Worm (Caenorhabditis elegans) whole organism, late embryonic: ENCODE measurements around the gene C29E4.15.
A peak's percentile ranks its signal among the peaks of the same experiment; 100 is the strongest.

Experiments
- C08G9.2 ChIP-seq: sonication (generic microtip); optimal IDR thresholded peaks from 2 replicates; lab custom pipeline; 2016; ENCODE audit warnings: mild to moderate bottlenecking, missing genetic modification characterization, moderate library complexity, missing compliant biosample characterization
- F13H6.1 ChIP-seq: sonication (generic microtip); optimal IDR thresholded peaks from 2 replicates; lab custom pipeline; 2016; ENCODE audit warnings: missing genetic modification characterization, missing compliant biosample characterization
- ahr-1 ChIP-seq: sonication (generic microtip); optimal IDR thresholded peaks from 2 replicates; lab custom pipeline; 2016; ENCODE audit warnings: missing genetic modification characterization, missing compliant biosample characterization
- ama-1 ChIP-seq: fragments of 150-350 bp; optimal IDR thresholded peaks from 2 replicates; lab custom pipeline; 2014
- ceh-19 ChIP-seq: fragments of 200-800 bp; sonication (Bioruptor generic); optimal IDR thresholded peaks from 2 replicates; lab custom pipeline; 2018; ENCODE audit warnings: mild to moderate bottlenecking, missing genetic modification characterization, missing compliant biosample characterization
- ceh-2 ChIP-seq: sonication (generic microtip); optimal IDR thresholded peaks from 2 replicates; lab custom pipeline; 2016; ENCODE audit warnings: missing genotype, missing genetic modification characterization, missing compliant biosample characterization
- ceh-24 ChIP-seq: sonication (generic microtip); optimal IDR thresholded peaks from 2 replicates; lab custom pipeline; 2016; ENCODE audit warnings: mild to moderate bottlenecking, missing genetic modification characterization, missing compliant biosample characterization
- ceh-30 ChIP-seq: fragments of 150-350 bp; optimal IDR thresholded peaks from 2 replicates; lab custom pipeline; 2014; ENCODE audit warnings: missing biosample characterization, missing genetic modification characterization
- ceh-34 ChIP-seq: sonication (generic microtip); optimal IDR thresholded peaks from 2 replicates; lab custom pipeline; 2016; ENCODE audit warnings: mild to moderate bottlenecking, missing genetic modification characterization, missing compliant biosample characterization
- ceh-9 ChIP-seq: sonication (generic microtip); optimal IDR thresholded peaks from 2 replicates; lab custom pipeline; 2016; ENCODE audit warnings: mild to moderate bottlenecking, missing genetic modification characterization, inconsistent platforms, missing compliant biosample characterization
- che-1 ChIP-seq: sonication (generic microtip); optimal IDR thresholded peaks from 2 replicates; lab custom pipeline; 2016; ENCODE audit warnings: mild to moderate bottlenecking, missing genetic modification characterization, missing compliant biosample characterization
- dmd-4 ChIP-seq: sonication (generic microtip); optimal IDR thresholded peaks from 2 replicates; lab custom pipeline; 2016; ENCODE audit warnings: borderline replicate concordance, missing genetic modification characterization, missing compliant biosample characterization
- dve-1 ChIP-seq: sonication (generic microtip); optimal IDR thresholded peaks from 2 replicates; lab custom pipeline; 2017; ENCODE audit warnings: antibody characterized with exemption, mild to moderate bottlenecking, missing genetic modification characterization, missing compliant biosample characterization
- eyg-1 ChIP-seq: sonication (generic microtip); optimal IDR thresholded peaks from 2 replicates; lab custom pipeline; 2016; ENCODE audit warnings: missing genotype, missing genetic modification characterization, missing compliant biosample characterization
- fkh-10 ChIP-seq: fragments of 150-350 bp; optimal IDR thresholded peaks from 2 replicates; lab custom pipeline; 2014; ENCODE audit warnings: missing biosample characterization, missing genetic modification reagents, missing genetic modification characterization
- fkh-6 ChIP-seq: sonication (generic microtip); optimal IDR thresholded peaks from 2 replicates; lab custom pipeline; 2016; ENCODE audit warnings: missing genetic modification characterization, missing compliant biosample characterization
- gmeb-2 ChIP-seq: sonication (generic microtip); optimal IDR thresholded peaks from 2 replicates; lab custom pipeline; 2016; ENCODE audit warnings: missing genetic modification characterization, inconsistent platforms, missing compliant biosample characterization
- hlh-13 ChIP-seq: fragments of 200-800 bp; sonication (Bioruptor generic); optimal IDR thresholded peaks from 2 replicates; lab custom pipeline; 2018; ENCODE audit warnings: mild to moderate bottlenecking, missing genetic modification characterization, missing compliant biosample characterization
- hlh-6 ChIP-seq: sonication (generic microtip); optimal IDR thresholded peaks from 2 replicates; lab custom pipeline; 2016; ENCODE audit warnings: missing genotype, missing genetic modification characterization, missing compliant biosample characterization
- lin-11 ChIP-seq: fragments of 200-800 bp; sonication (Bioruptor generic); optimal IDR thresholded peaks from 2 replicates; lab custom pipeline; 2018; ENCODE audit warnings: mild to moderate bottlenecking, missing genetic modification characterization, missing compliant biosample characterization
- nfya-1 ChIP-seq: sonication (generic microtip); optimal IDR thresholded peaks from 2 replicates; lab custom pipeline; 2017; ENCODE audit warnings: missing genetic modification characterization, mild to moderate bottlenecking, missing compliant biosample characterization, antibody characterized with exemption, moderate library complexity
- npax-4 ChIP-seq: sonication (generic microtip); optimal IDR thresholded peaks from 2 replicates; lab custom pipeline; 2016; ENCODE audit warnings: missing genetic modification characterization, missing compliant biosample characterization
- odd-2 ChIP-seq: sonication (generic microtip); optimal IDR thresholded peaks from 2 replicates; lab custom pipeline; 2017; ENCODE audit warnings: antibody characterized with exemption, mild to moderate bottlenecking, missing genetic modification characterization, missing compliant biosample characterization
- pag-3 ChIP-seq: sonication (generic microtip); optimal IDR thresholded peaks from 2 replicates; lab custom pipeline; 2016; ENCODE audit warnings: missing compliant biosample characterization, missing genetic modification characterization, borderline replicate concordance
- pax-1 ChIP-seq: fragments of 150-350 bp; optimal IDR thresholded peaks from 2 replicates; lab custom pipeline; 2014; ENCODE audit warnings: missing biosample characterization, missing genetic modification characterization
- pqm-1 ChIP-seq: sonication (generic microtip); optimal IDR thresholded peaks from 2 replicates; lab custom pipeline; 2016; ENCODE audit warnings: missing genetic modification characterization, missing compliant biosample characterization
- pros-1 ChIP-seq: fragments of 150-350 bp; optimal IDR thresholded peaks from 2 replicates; lab custom pipeline; 2014; ENCODE audit warnings: missing biosample characterization, missing genetic modification reagents, missing genetic modification characterization
- sox-2 ChIP-seq: fragments of 200-800 bp; sonication (Bioruptor generic); IDR thresholded peaks from 2 replicates; pipeline ENCODE4 v1.3.6; 2022; ENCODE audit warnings: missing genetic modification reagents, missing genetic modification characterization, missing compliant biosample characterization
- tbx-2 ChIP-seq: sonication (generic microtip); optimal IDR thresholded peaks from 2 replicates; lab custom pipeline; 2016; ENCODE audit warnings: missing genetic modification characterization, missing compliant biosample characterization
- ttx-3 ChIP-seq: sonication (generic microtip); optimal IDR thresholded peaks from 2 replicates; lab custom pipeline; 2016; ENCODE audit warnings: missing genetic modification reagents, missing genetic modification characterization, missing compliant biosample characterization
- unc-42 ChIP-seq: sonication (generic microtip); optimal IDR thresholded peaks from 2 replicates; lab custom pipeline; 2016; ENCODE audit warnings: missing genotype, missing genetic modification characterization, missing compliant biosample characterization
- unc-55 ChIP-seq: sonication (generic microtip); optimal IDR thresholded peaks from 2 replicates; lab custom pipeline; 2017; ENCODE audit warnings: missing biosample characterization, missing genetic modification reagents, missing genetic modification characterization
- unc-86 ChIP-seq: sonication (generic microtip); optimal IDR thresholded peaks from 2 replicates; lab custom pipeline; 2016; ENCODE audit warnings: missing genetic modification characterization, missing compliant biosample characterization
- zip-5 ChIP-seq: sonication (generic microtip); optimal IDR thresholded peaks from 2 replicates; lab custom pipeline; 2016; ENCODE audit warnings: missing genetic modification characterization, missing compliant biosample characterization

C29E4.15 gene

DNA sequence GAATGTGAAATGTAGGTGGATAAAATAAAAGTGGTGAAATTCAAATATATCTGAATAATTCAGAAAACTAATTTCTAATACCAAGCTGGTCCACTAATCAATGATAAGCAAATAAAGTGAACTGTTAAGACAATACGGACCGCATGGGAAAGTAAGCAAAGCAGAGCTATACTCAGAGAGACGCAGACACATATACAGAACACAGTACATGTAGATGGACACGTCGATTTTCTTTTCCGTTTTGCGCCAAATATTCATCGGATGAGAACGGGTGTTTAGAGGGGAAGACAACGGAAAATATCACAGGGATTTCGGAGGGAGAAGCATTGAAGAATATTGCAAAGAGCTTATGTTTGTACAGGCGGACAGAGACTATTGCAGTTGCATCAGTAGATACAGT, 26.5 kb upstream of the C29E4.15 start:
- peak; percentile 11 for TF ChIP-seq ceh-2 (tag; lab: Kevin White, UChicago)
- TF ChIP-seq pag-3 (tag; lab: Kevin White, UChicago), result no peak

DNA sequence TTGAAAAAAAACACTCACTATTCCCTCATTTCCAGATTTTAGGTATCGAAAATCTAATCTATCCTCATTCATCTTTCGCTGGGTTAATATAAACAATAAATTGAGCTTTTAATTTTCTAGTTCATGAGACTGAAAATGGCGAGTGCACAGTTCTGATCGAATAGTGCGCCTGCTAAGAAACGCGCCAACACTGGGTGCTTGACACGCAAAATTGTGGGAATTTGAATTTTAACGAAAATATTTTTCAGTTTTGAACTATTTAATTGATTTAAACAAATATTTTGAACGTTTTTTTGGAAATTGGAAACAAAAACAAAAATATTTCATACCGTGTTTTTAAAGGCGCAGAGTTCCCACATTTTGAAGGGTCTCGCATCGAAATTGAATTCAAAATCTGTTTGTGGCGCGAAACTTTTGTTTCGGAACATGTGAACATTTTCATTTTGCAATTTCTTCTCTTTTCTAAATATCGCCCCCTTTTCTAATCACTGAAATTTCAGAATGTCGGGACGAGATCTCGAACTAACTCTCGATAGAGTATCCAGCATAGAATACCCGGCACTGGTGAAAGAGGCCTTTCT, 23.8 kb upstream of the C29E4.15 start, which contains the start of the genes C29E4.13 and npp-15:
Gene C29E4.13 (minus strand): TSS at position 169 of the 581 bp plus-strand sequence.
Gene npp-15 (plus strand): TSS at position 495 of the 581 bp plus-strand sequence.
- TF ChIP-seq nfya-1 (tag; lab: Kevin White, UChicago) (peak; percentile 20), che-1 (no peak), pqm-1 (tag; lab: Kevin White, UChicago) (no peak), hlh-6 (no peak), odd-2 (tag; lab: Kevin White, UChicago) (no peak), eyg-1 (tag; lab: Kevin White, UChicago) (no peak), npax-4 (no peak)

DNA sequence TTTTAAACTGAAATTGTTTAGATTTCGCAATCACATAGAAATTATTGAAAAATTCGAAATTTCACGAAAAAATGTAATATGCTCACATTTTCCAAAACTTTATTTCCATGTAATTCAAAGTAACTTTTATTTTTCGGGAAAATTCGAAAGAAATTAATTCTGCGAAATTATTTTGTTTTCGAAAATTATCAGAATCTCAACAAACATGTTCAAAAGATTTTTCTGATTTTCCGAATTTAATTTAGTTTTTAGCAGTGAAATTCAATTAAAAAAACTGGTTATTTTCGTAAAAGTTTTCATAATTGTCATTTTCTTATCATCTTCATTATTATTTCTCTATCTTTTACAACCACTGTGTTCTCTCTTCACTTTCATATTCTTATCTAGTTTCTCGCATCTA, 19.2 kb upstream of the C29E4.15 start, which contains the start of gene ran-2:
Gene ran-2 (plus strand): TSS at position 301 of the 400 bp plus-strand sequence.
- TF ChIP-seq F13H6.1 (tag; lab: Kevin White, UChicago) (no peak), pqm-1 (tag; lab: Kevin White, UChicago) (no peak), gmeb-2 (tag; lab: Kevin White, UChicago) (no peak), dmd-4 (no peak), pros-1 (no peak), pag-3 (tag; lab: Kevin White, UChicago) (no peak), ceh-19 (GFP tag; lab: Kevin White, UChicago) (no peak), ahr-1 (no peak), ceh-24 (no peak), lin-11 (tag; lab: Kevin White, UChicago) (no peak), C08G9.2 (no peak), pax-1 (tag; lab: Kevin White, UChicago) (no peak), ceh-9 (tag; lab: Kevin White, UChicago) (no peak), unc-42 (tag; lab: Kevin White, UChicago) (no peak), ceh-30 (no peak)
- TF ChIP-seq, all 69 proteins: peak for 0

DNA sequence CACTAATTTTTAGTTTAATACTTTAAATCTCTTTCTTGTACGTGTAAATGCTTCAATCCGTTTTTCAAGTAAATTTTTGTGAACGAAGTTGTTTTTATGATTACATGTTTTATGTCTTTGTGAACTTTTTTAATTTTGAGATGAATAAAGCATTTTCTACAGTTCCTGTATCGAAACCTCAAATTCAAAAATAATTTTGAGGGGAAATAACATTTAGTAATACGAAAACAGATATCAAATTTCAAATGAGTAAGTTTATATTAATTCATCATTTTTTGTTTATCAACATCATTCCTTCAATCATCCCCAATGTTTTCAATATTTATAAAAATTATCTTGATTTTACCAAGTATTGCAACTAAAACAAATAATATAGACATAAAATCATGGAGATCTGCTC, 14.9 kb upstream of the C29E4.15 start, which contains the start of gene C29E4.10:
Gene C29E4.10 (plus strand): TSS at position 301 of the 400 bp plus-strand sequence.
- TF ChIP-seq zip-5 (tag; lab: Kevin White, UChicago) (no peak), dve-1 (tag; lab: Kevin White, UChicago) (no peak), ceh-30 (no peak), unc-55 (GFP tag; lab: Kevin White, UChicago) (no peak), ama-1 (lab: Kevin White, UChicago) (no peak), unc-42 (tag; lab: Kevin White, UChicago) (no peak), sox-2 (no peak), hlh-13 (GFP tag; lab: Kevin White, UChicago) (no peak), ceh-34 (tag; lab: Kevin White, UChicago) (no peak), unc-86 (tag; lab: Kevin White, UChicago) (no peak), tbx-2 (no peak), ceh-9 (tag; lab: Kevin White, UChicago) (no peak), fkh-6 (tag; lab: Kevin White, UChicago) (no peak), ttx-3 (no peak), eyg-1 (tag; lab: Kevin White, UChicago) (no peak), fkh-10 (GFP tag; lab: Kevin White, UChicago) (no peak)

DNA sequence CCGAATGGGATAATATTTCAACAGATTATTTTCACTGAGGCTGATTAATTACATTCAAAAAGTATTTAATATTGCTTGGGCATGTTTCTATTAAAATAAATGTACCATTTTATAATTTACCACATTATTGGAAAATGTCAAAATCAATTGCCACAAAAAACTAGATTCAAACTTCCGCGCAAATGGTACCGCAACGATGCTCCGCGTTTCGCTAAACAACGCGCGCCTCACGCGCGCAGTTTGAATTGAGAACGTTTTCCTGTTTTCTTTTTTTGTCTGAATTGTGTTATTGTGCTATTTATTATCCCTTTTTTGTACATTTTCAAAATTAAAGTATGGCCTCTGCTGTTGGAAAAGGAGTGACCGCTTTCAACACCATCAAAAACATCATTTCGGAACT, 11.6 kb upstream of the C29E4.15 start, which contains the start of gene C29E4.12:
Gene C29E4.12 (plus strand): TSS at position 333 of the 400 bp plus-strand sequence.
- TF ChIP-seq pag-3 (tag; lab: Kevin White, UChicago) (no peak), nfya-1 (tag; lab: Kevin White, UChicago) (peak; percentile 56)
